Worm (Caenorhabditis elegans) whole organism, midembryonic: ENCODE measurements around the gene sdz-36.

Experiments
- T22C8.4 ChIP-seq: fragments of 200-800 bp; sonication (Bioruptor generic); IDR thresholded peaks from 2 replicates; pipeline ENCODE4 v1.3.6; 2022; ENCODE audit warnings: missing genetic modification characterization, missing compliant biosample characterization
- flt-1 ChIP-seq: fragments of 200-800 bp; sonication (Bioruptor generic); IDR thresholded peaks from 2 replicates; pipeline ENCODE4 v1.3.6; 2022; ENCODE audit warnings: missing genetic modification characterization, missing compliant biosample characterization
- klf-2 ChIP-seq: fragments of 200-800 bp; sonication (Bioruptor generic); conservative IDR thresholded peaks from 2 replicates; pipeline ENCODE4 v1.3.6; 2022; ENCODE audit warnings: missing genetic modification reagents, missing genetic modification characterization, missing compliant biosample characterization
- ref-1 ChIP-seq: fragments of 200-800 bp; sonication (Bioruptor generic); conservative IDR thresholded peaks from 2 replicates; pipeline ENCODE4 v1.3.6; 2022; ENCODE audit warnings: missing genetic modification reagents, missing genetic modification characterization, missing compliant biosample characterization
- ztf-23 ChIP-seq: fragments of 200-800 bp; sonication (Bioruptor generic); IDR thresholded peaks from 2 replicates; pipeline ENCODE4 v1.3.6; 2022; ENCODE audit warnings: missing genetic modification reagents, missing genetic modification characterization, missing compliant biosample characterization

- TF ChIP-seq ztf-23 (GFP tag; lab: Robert Waterston, UW) (no peak), ref-1 (GFP tag; lab: Robert Waterston, UW) (no peak), T22C8.4 (GFP tag; lab: Robert Waterston, UW) (no peak), flt-1 (GFP tag; lab: Robert Waterston, UW) (no peak), klf-2 (no peak)
These were observed 23.7 kb upstream of the sdz-36 start for ce11 chrIV:9667084-9667483.
